Worm (Caenorhabditis elegans): ENCODE measurements around the gene mcm-3AP.

DNA sequence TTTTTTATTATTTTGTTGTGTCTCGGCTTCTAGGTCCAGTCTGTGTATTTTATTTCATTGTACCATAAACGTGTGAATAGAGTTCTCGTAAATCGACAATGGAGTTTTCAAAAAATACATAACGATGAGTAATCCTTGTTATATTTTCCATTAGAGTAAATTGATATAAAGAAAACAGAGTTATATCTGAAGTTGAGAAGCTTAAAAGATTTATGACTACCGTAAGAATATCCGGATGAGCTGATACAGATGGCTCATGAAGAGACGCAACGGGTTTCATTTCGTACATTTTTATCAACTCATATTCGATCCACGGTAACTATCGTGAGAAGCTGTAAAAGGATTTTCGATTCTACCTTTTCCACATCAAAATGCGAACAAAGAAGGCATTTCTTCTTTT, 20.6 kb upstream of the mcm-3AP start, which contains the start of gene gcy-8:
- TF ChIP-seq fos-1 (tag; optimal IDR thresholded peaks at IDR 0.05) = no peak
- TF ChIP-seq nhr-11 (tag; optimal IDR thresholded peaks at IDR 0.05) = no peak
- TF ChIP-seq unc-62 (GFP tag; optimal IDR thresholded peaks at IDR 0.05) = no peak
- no peak for TF ChIP-seq gmeb-1 (tag; optimal IDR thresholded peaks at IDR 0.05)
- TF ChIP-seq nhr-23 (tag; optimal IDR thresholded peaks at IDR 0.05) = no peak
- TF ChIP-seq C34F6.9 (tag; optimal IDR thresholded peaks at IDR 0.05) = no peak
- TF ChIP-seq ceh-16 (tag; optimal IDR thresholded peaks at IDR 0.05) = no peak
- TF ChIP-seq mdl-1 (tag; optimal IDR thresholded peaks at IDR 0.05) = no peak
- TF ChIP-seq lin-39 (tag; optimal IDR thresholded peaks at IDR 0.05) = no peak
- TF ChIP-seq unc-55 (GFP tag; optimal IDR thresholded peaks at IDR 0.05) = no peak
